Worm (Caenorhabditis elegans) whole organism, midembryonic: Measurements from ENCODE around the gene clec-164.

Experiments
- T22C8.4 ChIP-seq: fragments of 200-800 bp; sonication (Bioruptor generic); IDR thresholded peaks from 2 replicates; pipeline ENCODE4 v1.3.6; 2022; ENCODE audit warnings: missing genetic modification characterization, missing compliant biosample characterization
- cog-1 ChIP-seq: sonication (generic microtip); optimal IDR thresholded peaks from 2 replicates; lab custom pipeline; 2016; ENCODE audit warnings: missing genetic modification characterization, missing compliant biosample characterization
- flt-1 ChIP-seq: fragments of 200-800 bp; sonication (Bioruptor generic); IDR thresholded peaks from 2 replicates; pipeline ENCODE4 v1.3.6; 2022; ENCODE audit warnings: missing genetic modification characterization, missing compliant biosample characterization
- klf-2 ChIP-seq: fragments of 200-800 bp; sonication (Bioruptor generic); conservative IDR thresholded peaks from 2 replicates; pipeline ENCODE4 v1.3.6; 2022; ENCODE audit warnings: missing genetic modification reagents, missing genetic modification characterization, missing compliant biosample characterization
- med-1 ChIP-seq: sonication (generic microtip); optimal IDR thresholded peaks from 2 replicates; lab custom pipeline; 2017; ENCODE audit warnings: missing genetic modification characterization, mild to moderate bottlenecking, missing compliant biosample characterization, antibody characterized with exemption, missing genetic modification reagents; ENCODE audit not compliant: insufficient read depth
- ref-1 ChIP-seq: fragments of 200-800 bp; sonication (Bioruptor generic); conservative IDR thresholded peaks from 2 replicates; pipeline ENCODE4 v1.3.6; 2022; ENCODE audit warnings: missing genetic modification reagents, missing genetic modification characterization, missing compliant biosample characterization
- tab-1 ChIP-seq: fragments of 200-800 bp; sonication (Bioruptor generic); IDR thresholded peaks from 2 replicates; pipeline ENCODE4 v1.3.6; 2022; ENCODE audit warnings: missing genetic modification characterization, missing compliant biosample characterization
- ztf-23 ChIP-seq: fragments of 200-800 bp; sonication (Bioruptor generic); IDR thresholded peaks from 2 replicates; pipeline ENCODE4 v1.3.6; 2022; ENCODE audit warnings: missing genetic modification reagents, missing genetic modification characterization, missing compliant biosample characterization
- ztf-29 ChIP-seq: fragments of 200-800 bp; sonication (Bioruptor generic); IDR thresholded peaks from 2 replicates; pipeline ENCODE4 v1.3.6; 2022; ENCODE audit warnings: missing genetic modification reagents, missing genetic modification characterization, missing compliant biosample characterization

- TF ChIP-seq ztf-23 (GFP tag; lab: Robert Waterston, UW) (no peak), klf-2 (GFP tag; lab: Robert Waterston, UW) (no peak), flt-1 (GFP tag; lab: Robert Waterston, UW) (no peak), cog-1 (tag; lab: Kevin White, UChicago) (no peak), T22C8.4 (no peak), ztf-29 (no peak), tab-1 (GFP tag; lab: Robert Waterston, UW) (no peak), ref-1 (GFP tag; lab: Robert Waterston, UW) (no peak), med-1 (GFP tag; lab: Kevin White, UChicago) (no peak)
Measured at ce11 chrIV:756421-756820, 40.0 kb downstream of the clec-164 start, which contains the start of gene srt-23.
